Worm (Caenorhabditis elegans) whole organism, early embryonic: ENCODE data around the gene pygo-1.

Source experiments
- ama-1 ChIP-seq: fragments of 150-350 bp; optimal IDR thresholded peaks from 2 replicates; lab custom pipeline; 2014
- ceh-13 ChIP-seq: fragments of 200-800 bp; sonication (Bioruptor generic); optimal IDR thresholded peaks from 2 replicates; lab custom pipeline; 2018; ENCODE audit warnings: mild to moderate bottlenecking, missing genetic modification characterization, missing compliant biosample characterization
- hmg-4 ChIP-seq: fragments of 200-800 bp; sonication (Bioruptor generic); optimal IDR thresholded peaks from 2 replicates; lab custom pipeline; 2018; ENCODE audit warnings: mild to moderate bottlenecking, missing genetic modification characterization, missing compliant biosample characterization
- scrt-1 ChIP-seq: fragments of 200-800 bp; sonication (Bioruptor generic); IDR thresholded peaks from 2 replicates; pipeline ENCODE4 v1.3.6; 2022; ENCODE audit warnings: missing genetic modification characterization, missing compliant biosample characterization

ce11 chrIV:5109943-5110342, 26.8 kb downstream of the pygo-1 start:
- TF ChIP-seq ama-1 (lab: Kevin White, UChicago) = no peak
- no peak for TF ChIP-seq ceh-13 (GFP tag; lab: Kevin White, UChicago)
- TF ChIP-seq scrt-1 (GFP tag; lab: Robert Waterston, UW) = no peak
- no peak for TF ChIP-seq hmg-4
